Fruit fly (Drosophila melanogaster) S2 (cell line): ENCODE data around the gene Sems.

Source experiments
- CG8478 ChIP-seq: fragments of >200 bp; optimal IDR thresholded peaks from 2 replicates; lab custom pipeline; 2018
- CTCF ChIP-seq, 2 experiments: fragments of >200 bp; optimal IDR thresholded peaks; 2 replicates each; lab custom pipeline; 2018

dm6 chr3L:20921859-20922258 is 34.7 kb downstream of the Sems start:
- TF ChIP-seq CG8478 (lab: Kevin White, UChicago) (no peak), CTCF (optimal IDR thresholded peaks at IDR 0.05; lab: Kevin White, UChicago) (no peak)
